Fruit fly (Drosophila melanogaster) S2 (cell line): Measurements from ENCODE around the gene Pgant7.

Experiments used
- CG8478 ChIP-seq: fragments of >200 bp; optimal IDR thresholded peaks from 2 replicates; lab custom pipeline; 2018
- CTCF ChIP-seq, 2 experiments: fragments of >200 bp; optimal IDR thresholded peaks; 2 replicates each; lab custom pipeline; 2018

dm6 chrX:18522395-18523104 lies 22.8 kb upstream of the Pgant7 start, which contains the start of gene CG6481:
- no peak for TF ChIP-seq CTCF (optimal IDR thresholded peaks at IDR 0.05; lab: Kevin White, UChicago)
- TF ChIP-seq CG8478 (lab: Kevin White, UChicago): no peak
